Worm (Caenorhabditis elegans) whole organism, L4 larva: ENCODE results near the gene W05H9.4.

Source experiments
- F10B5.3 ChIP-seq: sonication (generic microtip); optimal IDR thresholded peaks from 2 replicates; lab custom pipeline; 2016; ENCODE audit warnings: mild to moderate bottlenecking, missing genetic modification characterization, missing compliant biosample characterization
- F26F4.8 ChIP-seq: fragments of 200-800 bp; sonication (Bioruptor generic); conservative IDR thresholded peaks from 2 replicates; pipeline ENCODE4 v1.3.6; 2022; ENCODE audit warnings: missing genetic modification characterization, missing compliant biosample characterization
- T20F7.1 ChIP-seq: fragments of 200-800 bp; sonication (Bioruptor generic); optimal IDR thresholded peaks from 2 replicates; lab custom pipeline; 2018; ENCODE audit warnings: mild to moderate bottlenecking, missing genetic modification characterization, missing compliant biosample characterization
- T26A8.4 ChIP-seq: fragments of 200-800 bp; sonication (Bioruptor generic); IDR thresholded peaks from 2 replicates; pipeline ENCODE4 v1.3.6; 2022; ENCODE audit warnings: missing genetic modification characterization, missing compliant biosample characterization
- Y105C5A.15 ChIP-seq: fragments of 200-800 bp; sonication (Bioruptor generic); IDR thresholded peaks from 2 replicates; pipeline ENCODE4 v1.3.6; 2022; ENCODE audit warnings: missing genetic modification characterization, missing compliant biosample characterization
- Y5F2A.4 ChIP-seq: fragments of 200-800 bp; sonication (Bioruptor generic); optimal IDR thresholded peaks from 2 replicates; lab custom pipeline; 2018; ENCODE audit warnings: mild to moderate bottlenecking, missing genetic modification characterization, missing compliant biosample characterization
- Y75B8A.6 ChIP-seq: fragments of 200-800 bp; sonication (Bioruptor generic); IDR thresholded peaks from 2 replicates; pipeline ENCODE4 v1.3.6; 2022; ENCODE audit warnings: missing genetic modification reagents, missing genetic modification characterization, missing compliant biosample characterization
- aha-1 ChIP-seq: fragments of 150-350 bp; peaks from one replicate; lab custom pipeline; 2014; ENCODE audit warnings: missing biosample characterization, missing genetic modification characterization
- attf-4 ChIP-seq: sonication (generic microtip); optimal IDR thresholded peaks from 3 replicates; lab custom pipeline; 2017; ENCODE audit warnings: missing biosample characterization, missing genetic modification characterization
- ceh-20 ChIP-seq: fragments of 200-800 bp; sonication (Bioruptor generic); IDR thresholded peaks from 2 replicates; pipeline ENCODE4 v1.3.6; 2022; ENCODE audit warnings: missing genetic modification reagents, missing genetic modification characterization, missing compliant biosample characterization
- ceh-28 ChIP-seq: fragments of 150-350 bp; optimal IDR thresholded peaks from 2 replicates; lab custom pipeline; 2014; ENCODE audit warnings: missing biosample characterization, missing genetic modification reagents, missing genetic modification characterization
- ceh-32 ChIP-seq: sonication (generic microtip); optimal IDR thresholded peaks from 2 replicates; lab custom pipeline; 2016; ENCODE audit warnings: mild to moderate bottlenecking, missing genetic modification characterization, missing compliant biosample characterization; ENCODE audit not compliant: poor library complexity
- cey-2 ChIP-seq: sonication (generic microtip); optimal IDR thresholded peaks from 3 replicates; lab custom pipeline; 2017; ENCODE audit warnings: missing genetic modification characterization, mild to moderate bottlenecking, missing compliant biosample characterization, antibody characterized with exemption, borderline replicate concordance; ENCODE audit not compliant: insufficient read depth
- daf-16 ChIP-seq, 3 experiments: sonication (generic microtip); optimal IDR thresholded peaks; 2 replicates each; lab custom pipeline; 2016 to 2017; ENCODE audit warnings: missing genetic modification characterization in 3 of 3, missing genetic modification reagents in 3 of 3, mild to moderate bottlenecking in 2 of 3, missing compliant biosample characterization in 2 of 3, missing biosample characterization in 1 of 3, moderate library complexity in 1 of 3
- daf-8 ChIP-seq: fragments of 200-800 bp; sonication (Bioruptor generic); IDR thresholded peaks from 2 replicates; pipeline ENCODE4 v1.3.6; 2022; ENCODE audit warnings: missing genetic modification characterization, missing compliant biosample characterization
- dmd-6 ChIP-seq: fragments of 200-800 bp; sonication (Bioruptor generic); IDR thresholded peaks from 2 replicates; pipeline ENCODE4 v1.3.6; 2022; ENCODE audit warnings: missing genetic modification reagents, missing genetic modification characterization, missing compliant biosample characterization
- dmd-8 ChIP-seq: fragments of 200-800 bp; sonication (Bioruptor generic); IDR thresholded peaks from 2 replicates; pipeline ENCODE4 v1.3.6; 2022; ENCODE audit warnings: missing genetic modification characterization, missing compliant biosample characterization
- dmd-9 ChIP-seq: fragments of 200-800 bp; sonication (Bioruptor generic); IDR thresholded peaks from 2 replicates; pipeline ENCODE4 v1.3.6; 2022; ENCODE audit warnings: missing genetic modification reagents, missing genetic modification characterization, missing compliant biosample characterization
- duxl-1 ChIP-seq: sonication (generic microtip); optimal IDR thresholded peaks from 2 replicates; lab custom pipeline; 2016; ENCODE audit warnings: mild to moderate bottlenecking, missing genetic modification characterization, moderate library complexity, missing compliant biosample characterization; ENCODE audit not compliant: poor library complexity
- dve-1 ChIP-seq: sonication (generic microtip); optimal IDR thresholded peaks from 2 replicates; lab custom pipeline; 2017; ENCODE audit warnings: antibody characterized with exemption, mild to moderate bottlenecking, missing genetic modification characterization, missing compliant biosample characterization; ENCODE audit not compliant: insufficient read depth
- hlh-11 ChIP-seq: fragments of 200-800 bp; sonication (Bioruptor generic); optimal IDR thresholded peaks from 2 replicates; lab custom pipeline; 2018; ENCODE audit warnings: mild to moderate bottlenecking, missing genetic modification characterization, missing compliant biosample characterization
- hlh-30 ChIP-seq: sonication (generic microtip); optimal IDR thresholded peaks from 2 replicates; lab custom pipeline; 2017; ENCODE audit warnings: antibody characterized with exemption, mild to moderate bottlenecking, missing genetic modification characterization, missing compliant biosample characterization; ENCODE audit not compliant: insufficient read depth
- jun-1 ChIP-seq: fragments of 150-350 bp; optimal IDR thresholded peaks from 2 replicates; lab custom pipeline; 2014; ENCODE audit warnings: missing biosample characterization, missing genetic modification reagents, missing genetic modification characterization
- lin-38 ChIP-seq: fragments of 200-800 bp; sonication (Bioruptor generic); IDR thresholded peaks from 2 replicates; pipeline ENCODE4 v1.3.6; 2022; ENCODE audit warnings: missing genetic modification reagents, missing genetic modification characterization, missing compliant biosample characterization
- lir-3 ChIP-seq: sonication (generic microtip); optimal IDR thresholded peaks from 2 replicates; lab custom pipeline; 2016; ENCODE audit warnings: mild to moderate bottlenecking, missing genetic modification characterization, missing compliant biosample characterization
- lsy-2 ChIP-seq, 2 experiments: fragments of 150-350 bp in 1 of 2; sonication (generic microtip) in 1 of 2; optimal IDR thresholded peaks; 2 replicates each; lab custom pipeline; 2014 to 2017; ENCODE audit warnings: missing biosample characterization in 2 of 2, missing genetic modification characterization in 2 of 2
- madf-9 ChIP-seq: fragments of 200-800 bp; sonication (Bioruptor generic); conservative IDR thresholded peaks from 2 replicates; pipeline ENCODE4 v1.3.6; 2022; ENCODE audit warnings: missing genetic modification reagents, missing genetic modification characterization, missing compliant biosample characterization
- mdl-1 ChIP-seq, 2 experiments: fragments of 150-350 bp in 1 of 2; sonication (generic microtip) in 1 of 2; optimal IDR thresholded peaks; 2 replicates each; lab custom pipeline; 2014 to 2017; ENCODE audit warnings: missing biosample characterization in 2 of 2, missing genetic modification characterization in 2 of 2
- mep-1 ChIP-seq: fragments of 150-350 bp; sonication (generic microtip); optimal IDR thresholded peaks from 3 replicates; lab custom pipeline; 2014; ENCODE audit warnings: missing biosample characterization, missing genetic modification characterization
- nhr-11 ChIP-seq: fragments of 150-350 bp; optimal IDR thresholded peaks from 2 replicates; lab custom pipeline; 2014; ENCODE audit warnings: missing biosample characterization, missing genetic modification characterization
- nhr-237 ChIP-seq: sonication (generic microtip); optimal IDR thresholded peaks from 2 replicates; lab custom pipeline; 2017; ENCODE audit warnings: missing biosample characterization, missing genetic modification characterization
- nhr-28 ChIP-seq: fragments of 150-350 bp; optimal IDR thresholded peaks from 2 replicates; lab custom pipeline; 2014; ENCODE audit warnings: missing biosample characterization, missing genetic modification characterization
- nhr-42 ChIP-seq: fragments of 200-800 bp; sonication (Bioruptor generic); IDR thresholded peaks from 2 replicates; pipeline ENCODE4 v1.3.6; 2022; ENCODE audit warnings: missing genetic modification characterization, missing compliant biosample characterization
- nhr-77 ChIP-seq: fragments of 150-350 bp; optimal IDR thresholded peaks from 2 replicates; lab custom pipeline; 2014; ENCODE audit warnings: missing biosample characterization, missing genetic modification characterization
- pha-4 ChIP-seq, 2 experiments: fragments of 150-350 bp in 1 of 2; fragments of 200-800 bp in 1 of 2; sonication (Bioruptor generic) in 1 of 2; IDR thresholded peaks in 1 of 2; optimal IDR thresholded peaks in 1 of 2; 2 replicates each; pipeline versions ENCODE4 v1.3.6 to Lab custom; 2014 to 2022; ENCODE audit warnings: missing genetic modification characterization in 2 of 2, missing genetic modification reagents in 2 of 2, missing biosample characterization in 1 of 2, missing compliant biosample characterization in 1 of 2
- pqm-1 ChIP-seq: sonication (generic microtip); optimal IDR thresholded peaks from 2 replicates; lab custom pipeline; 2017; ENCODE audit warnings: missing biosample characterization, missing genetic modification characterization
- rbr-2 ChIP-seq: sonication (generic microtip); optimal IDR thresholded peaks from 2 replicates; lab custom pipeline; 2016; ENCODE audit warnings: missing genotype, missing genetic modification characterization, missing compliant biosample characterization
- skn-1 ChIP-seq: fragments of 150-350 bp; optimal IDR thresholded peaks from 2 replicates; lab custom pipeline; 2014; ENCODE audit warnings: missing biosample characterization, missing genetic modification characterization
- snpc-1.2 ChIP-seq: fragments of 200-800 bp; sonication (Bioruptor generic); IDR thresholded peaks from 2 replicates; pipeline ENCODE4 v1.3.6; 2022; ENCODE audit warnings: missing genetic modification reagents, missing genetic modification characterization, missing compliant biosample characterization
- spr-3 ChIP-seq: fragments of 200-800 bp; sonication (Bioruptor generic); optimal IDR thresholded peaks from 2 replicates; lab custom pipeline; 2018; ENCODE audit warnings: mild to moderate bottlenecking, missing genetic modification characterization, missing compliant biosample characterization
- unc-130 ChIP-seq: sonication (generic microtip); optimal IDR thresholded peaks from 2 replicates; lab custom pipeline; 2016; ENCODE audit warnings: missing genetic modification reagents, missing genetic modification characterization, missing compliant biosample characterization
- unc-39 ChIP-seq: sonication (generic microtip); optimal IDR thresholded peaks from 2 replicates; lab custom pipeline; 2017; ENCODE audit warnings: missing biosample characterization, missing genetic modification characterization
- vab-7 ChIP-seq: fragments of 200-800 bp; sonication (Bioruptor generic); IDR thresholded peaks from 2 replicates; pipeline ENCODE4 v1.3.6; 2022; ENCODE audit warnings: missing genetic modification reagents, missing genetic modification characterization, missing compliant biosample characterization
- zag-1 ChIP-seq: fragments of 150-350 bp; optimal IDR thresholded peaks from 2 replicates; lab custom pipeline; 2014; ENCODE audit warnings: missing biosample characterization, missing genetic modification characterization
- zfp-2 ChIP-seq: sonication (generic microtip); optimal IDR thresholded peaks from 2 replicates; lab custom pipeline; 2016; ENCODE audit warnings: mild to moderate bottlenecking, missing genetic modification characterization, missing compliant biosample characterization
- zip-11 ChIP-seq: fragments of 200-800 bp; sonication (Bioruptor generic); IDR thresholded peaks from 2 replicates; pipeline ENCODE4 v1.3.6; 2022; ENCODE audit warnings: missing genetic modification characterization, missing compliant biosample characterization
- ztf-11 ChIP-seq: fragments of 150-350 bp; optimal IDR thresholded peaks from 2 replicates; lab custom pipeline; 2014; ENCODE audit warnings: missing biosample characterization, missing genetic modification characterization
- ztf-7 ChIP-seq: fragments of 150-350 bp; optimal IDR thresholded peaks from 2 replicates; lab custom pipeline; 2014; ENCODE audit warnings: missing biosample characterization, missing genetic modification characterization

W05H9.4 gene

ce11 chrX:6256969-6257368, 6.5 kb upstream of the W05H9.4 start:
- no peak for TF ChIP-seq skn-1 (tag; lab: Kevin White, UChicago)
- no peak for TF ChIP-seq spr-3 (GFP tag; lab: Kevin White, UChicago)
- no peak for TF ChIP-seq daf-16 (GFP tag; optimal IDR thresholded peaks at IDR 0.05; lab: Kevin White, UChicago)
- TF ChIP-seq daf-16 (tag; optimal IDR thresholded peaks at IDR 0.05; lab: Kevin White, UChicago) = peak; percentile 91
- no peak for TF ChIP-seq ztf-11 (tag; lab: Kevin White, UChicago)
- TF ChIP-seq hlh-30 (tag; lab: Kevin White, UChicago) = peak; percentile 8
- no peak for TF ChIP-seq T26A8.4
- peak; percentile 70 for TF ChIP-seq dve-1 (tag; lab: Kevin White, UChicago)
- peak; percentile 4 for TF ChIP-seq hlh-11 (tag; lab: Kevin White, UChicago)
- TF ChIP-seq cey-2 (tag; lab: Kevin White, UChicago) = no peak
- peak in 1 of 2 experiments; percentile 8 for TF ChIP-seq lsy-2 (tag; optimal IDR thresholded peaks at IDR 0.05; lab: Kevin White, UChicago)
- no peak for TF ChIP-seq daf-8 (GFP tag; lab: Robert Waterston, UW)
- no peak for TF ChIP-seq madf-9 (GFP tag; lab: Robert Waterston, UW)
- no peak for TF ChIP-seq ztf-7
- TF ChIP-seq nhr-28 (tag; lab: Kevin White, UChicago) = peak; percentile 32
- TF ChIP-seq dmd-6 = no peak
- TF ChIP-seq zag-1 = no peak
- TF ChIP-seq F10B5.3 = no peak
- TF ChIP-seq F26F4.8 = no peak
- TF ChIP-seq mep-1 (tag; lab: Kevin White, UChicago) = no peak
- no peak for TF ChIP-seq zfp-2
- TF ChIP-seq Y105C5A.15 (GFP tag; lab: Robert Waterston, UW) = no peak
- no peak for TF ChIP-seq nhr-42
- TF ChIP-seq dmd-9 (GFP tag; lab: Robert Waterston, UW) = no peak
- TF ChIP-seq lir-3 (tag; lab: Kevin White, UChicago) = no peak
- TF ChIP-seq attf-4 (tag; lab: Kevin White, UChicago) = no peak
- no peak for TF ChIP-seq jun-1 (tag; lab: Kevin White, UChicago)
- no peak for TF ChIP-seq Y5F2A.4 (GFP tag; lab: Kevin White, UChicago)
- TF ChIP-seq mdl-1 (tag; optimal IDR thresholded peaks at IDR 0.05; lab: Kevin White, UChicago) = no peak
- no peak for TF ChIP-seq unc-130 (GFP tag; lab: Kevin White, UChicago)
- no peak for TF ChIP-seq ceh-28 (tag; lab: Kevin White, UChicago)
- no peak for TF ChIP-seq zip-11
- TF ChIP-seq aha-1 = peak; percentile 92
- TF ChIP-seq ceh-32 (tag; lab: Kevin White, UChicago) = no peak
- TF ChIP-seq nhr-237 = no peak
- TF ChIP-seq dmd-8 = no peak
- TF ChIP-seq, all 104 proteins: peak for 7

ce11 chrX:6258409-6258808, 5.0 kb upstream of the W05H9.4 start:
- TF ChIP-seq vab-7 (GFP tag; lab: Robert Waterston, UW) = no peak
- TF ChIP-seq rbr-2 (tag; lab: Kevin White, UChicago) = no peak
- TF ChIP-seq Y75B8A.6 (GFP tag; lab: Robert Waterston, UW) = no peak
- no peak for TF ChIP-seq T20F7.1 (GFP tag; lab: Kevin White, UChicago)
- no peak for TF ChIP-seq nhr-11 (tag; lab: Kevin White, UChicago)

- TF ChIP-seq pqm-1 (tag; lab: Kevin White, UChicago) = no peak
- no peak for TF ChIP-seq unc-39 (tag; lab: Kevin White, UChicago)
- TF ChIP-seq ztf-7 = no peak
- no peak for TF ChIP-seq ceh-20 (GFP tag; lab: Robert Waterston, UW)
- TF ChIP-seq rbr-2 (tag; lab: Kevin White, UChicago) = no peak
- no peak for TF ChIP-seq dmd-6
- TF ChIP-seq lin-38 (GFP tag; lab: Robert Waterston, UW) = no peak
- TF ChIP-seq daf-8 (GFP tag; lab: Robert Waterston, UW) = no peak
- no peak for TF ChIP-seq nhr-237
- no peak for TF ChIP-seq madf-9 (GFP tag; lab: Robert Waterston, UW)
- TF ChIP-seq pha-4 (GFP tag; IDR thresholded peaks at IDR 0.05; lab: Robert Waterston, UW) = no peak
- TF ChIP-seq pha-4 (tag; optimal IDR thresholded peaks at IDR 0.05; lab: Kevin White, UChicago) = no peak
- TF ChIP-seq dmd-8 = no peak
- TF ChIP-seq duxl-1 (tag; lab: Kevin White, UChicago) = no peak
- peak; percentile 36 for TF ChIP-seq hlh-30 (tag; lab: Kevin White, UChicago)
- TF ChIP-seq attf-4 (tag; lab: Kevin White, UChicago) = no peak
- TF ChIP-seq aha-1 = peak; percentile 69
- peak in 1 of 2 experiments; percentile 14 for TF ChIP-seq lsy-2 (tag; optimal IDR thresholded peaks at IDR 0.05; lab: Kevin White, UChicago)
- TF ChIP-seq snpc-1.2 (GFP tag; lab: Robert Waterston, UW) = no peak
- no peak for TF ChIP-seq nhr-77
- no peak for TF ChIP-seq dve-1 (tag; lab: Kevin White, UChicago)
Measured at ce11 chrX:6259081-6259480, 4.4 kb upstream of the W05H9.4 start.
